Worm (Caenorhabditis elegans): ENCODE measurements around the gene otpl-1.

otpl-1 gene

ce11 chrIV:3539253-3539652 is 29.5 kb upstream of the otpl-1 start:
- no peak for TF ChIP-seq unc-39 (tag; optimal IDR thresholded peaks at IDR 0.05)
- TF ChIP-seq skn-1 (tag; optimal IDR thresholded peaks at IDR 0.05) = no peak
- peak; percentile 15 for TF ChIP-seq hmg-11 (tag; optimal IDR thresholded peaks at IDR 0.05)
- TF ChIP-seq eor-1 (tag; optimal IDR thresholded peaks at IDR 0.05) = no peak
- TF ChIP-seq mml-1 (tag; optimal IDR thresholded peaks at IDR 0.05) = no peak
- no peak for TF ChIP-seq nhr-12 (tag; optimal IDR thresholded peaks at IDR 0.05)
- TF ChIP-seq tbx-2 (tag; optimal IDR thresholded peaks at IDR 0.05) = no peak

ce11 chrIV:3539872-3540271 is 28.9 kb upstream of the otpl-1 start, which contains the start of gene B0212.3:
B0212.3 (plus strand) TSS chrIV:3540172.
- no peak for TF ChIP-seq egl-27 (tag; optimal IDR thresholded peaks at IDR 0.05)
- TF ChIP-seq skn-1 (tag; optimal IDR thresholded peaks at IDR 0.05) = no peak
- TF ChIP-seq pha-4 (tag; optimal IDR thresholded peaks at IDR 0.05) = no peak
- TF ChIP-seq nhr-25 (tag; optimal IDR thresholded peaks at IDR 0.05) = no peak
- no peak for TF ChIP-seq unc-62 (GFP tag; optimal IDR thresholded peaks at IDR 0.05)
- TF ChIP-seq nhr-67 (tag; optimal IDR thresholded peaks at IDR 0.05) = no peak
- no peak for TF ChIP-seq mml-1 (tag; optimal IDR thresholded peaks at IDR 0.05)
- TF ChIP-seq nhr-43 (tag; optimal IDR thresholded peaks at IDR 0.05; ENCODE audit: poor library complexity, severe bottlenecking) = no peak
- TF ChIP-seq mdl-1 (tag; optimal IDR thresholded peaks at IDR 0.05) = no peak
- TF ChIP-seq nhr-28 (tag; optimal IDR thresholded peaks at IDR 0.05) = no peak
- no peak for TF ChIP-seq ceh-82 (tag; optimal IDR thresholded peaks at IDR 0.05)
- TF ChIP-seq zag-1 (tag; optimal IDR thresholded peaks at IDR 0.05) = no peak
- TF ChIP-seq nhr-77 (tag; optimal IDR thresholded peaks at IDR 0.05) = no peak
- no peak for TF ChIP-seq ztf-11 (tag; optimal IDR thresholded peaks at IDR 0.05)
- TF ChIP-seq ama-1 (optimal IDR thresholded peaks at IDR 0.05) = no peak
- no peak for TF ChIP-seq nhr-11 (tag; optimal IDR thresholded peaks at IDR 0.05)

ce11 chrIV:3545060-3545459 is 23.7 kb upstream of the otpl-1 start:
- TF ChIP-seq ztf-11 (tag; optimal IDR thresholded peaks at IDR 0.05) = no peak
- peak; percentile 85 for TF ChIP-seq ceh-28 (tag; optimal IDR thresholded peaks at IDR 0.05)

- TF ChIP-seq elt-3 (tag; optimal IDR thresholded peaks at IDR 0.05) (no peak), pha-4 (tag; optimal IDR thresholded peaks at IDR 0.05) (no peak), nhr-28 (tag; optimal IDR thresholded peaks at IDR 0.05) (no peak), egl-27 (tag; optimal IDR thresholded peaks at IDR 0.05) (no peak), ceh-16 (tag; optimal IDR thresholded peaks at IDR 0.05) (no peak), lsy-12 (tag; optimal IDR thresholded peaks at IDR 0.05) (no peak), elt-1 (tag; optimal IDR thresholded peaks at IDR 0.05) (no peak), nhr-23 (tag; optimal IDR thresholded peaks at IDR 0.05) (no peak), fos-1 (tag; optimal IDR thresholded peaks at IDR 0.05) (no peak), ceh-28 (tag; optimal IDR thresholded peaks at IDR 0.05) (no peak), nhr-76 (tag; optimal IDR thresholded peaks at IDR 0.05) (no peak), snpc-4 (tag; optimal IDR thresholded peaks at IDR 0.05) (no peak)
Measured at ce11 chrIV:3547500-3547899, 21.3 kb upstream of the otpl-1 start, which contains the start of gene nstp-6. nstp-6 (minus strand) TSS chrIV:3547600.

- TF ChIP-seq elt-2 (tag; optimal IDR thresholded peaks at IDR 0.05) (peak; percentile 77), pqm-1 (tag; optimal IDR thresholded peaks at IDR 0.05) (peak; percentile 73), elt-1 (tag; optimal IDR thresholded peaks at IDR 0.05) (no peak), pha-4 (tag; optimal IDR thresholded peaks at IDR 0.05) (peak; percentile 92)
Measured at ce11 chrIV:3548315-3548714, 20.5 kb upstream of the otpl-1 start.

- TF ChIP-seq lsy-12 (tag; optimal IDR thresholded peaks at IDR 0.05) (peak; percentile 58), unc-39 (tag; optimal IDR thresholded peaks at IDR 0.05) (no peak), nfya-1 (tag; optimal IDR thresholded peaks at IDR 0.05; ENCODE audit: insufficient read depth) (peak; percentile 47), lin-15B (tag; optimal IDR thresholded peaks at IDR 0.05) (peak; percentile 27), lin-39 (tag; optimal IDR thresholded peaks at IDR 0.05) (peak; percentile 57), elt-1 (tag; optimal IDR thresholded peaks at IDR 0.05) (no peak), mml-1 (tag; optimal IDR thresholded peaks at IDR 0.05) (no peak), nhr-12 (tag; optimal IDR thresholded peaks at IDR 0.05) (no peak), hmg-11 (tag; optimal IDR thresholded peaks at IDR 0.05) (peak; percentile 95), egl-27 (tag; optimal IDR thresholded peaks at IDR 0.05) (no peak), snpc-4 (tag; optimal IDR thresholded peaks at IDR 0.05) (peak; percentile 9), pqm-1 (tag; optimal IDR thresholded peaks at IDR 0.05) (peak; percentile 17), R02D3.7 (tag; optimal IDR thresholded peaks at IDR 0.05) (no peak), nhr-23 (tag; optimal IDR thresholded peaks at IDR 0.05) (no peak), ceh-16 (tag; optimal IDR thresholded peaks at IDR 0.05) (no peak), nhr-43 (tag; optimal IDR thresholded peaks at IDR 0.05; ENCODE audit: poor library complexity, severe bottlenecking) (peak; percentile 75), elt-2 (tag; optimal IDR thresholded peaks at IDR 0.05) (peak; percentile 33), ztf-4 (tag; optimal IDR thresholded peaks at IDR 0.05) (peak; percentile 4), tbx-2 (tag; optimal IDR thresholded peaks at IDR 0.05) (peak; percentile 53)
Measured at ce11 chrIV:3551777-3552462, 16.9 kb upstream of the otpl-1 start.

Measured in whole organism, L3 larva.